Fruit fly (Drosophila melanogaster) Kc167 (cell line): ENCODE results near the gene mRpS26.

Experiments used
- Myc ChIP-seq: fragments of >200 bp; optimal IDR thresholded peaks from 2 replicates; lab custom pipeline; 2017; ENCODE audit warnings: missing external identifiers
- Sin3A ChIP-seq: fragments of >200 bp; optimal IDR thresholded peaks from 2 replicates; lab custom pipeline; 2018; ENCODE audit warnings: missing external identifiers
- h ChIP-seq: fragments of >200 bp; optimal IDR thresholded peaks from 3 replicates; lab custom pipeline; 2018; ENCODE audit warnings: missing external identifiers
- insv ChIP-seq: fragments of >200 bp; optimal IDR thresholded peaks from 3 replicates; lab custom pipeline; 2018; ENCODE audit warnings: missing external identifiers
- psq ChIP-seq: fragments of >200 bp; optimal IDR thresholded peaks from 2 replicates; lab custom pipeline; 2017; ENCODE audit warnings: missing external identifiers
- ttk ChIP-seq: sonication (Bioruptor generic); optimal IDR thresholded peaks from 2 replicates; lab custom pipeline; 2017; ENCODE audit warnings: missing external identifiers

mRpS26 gene

DNA sequence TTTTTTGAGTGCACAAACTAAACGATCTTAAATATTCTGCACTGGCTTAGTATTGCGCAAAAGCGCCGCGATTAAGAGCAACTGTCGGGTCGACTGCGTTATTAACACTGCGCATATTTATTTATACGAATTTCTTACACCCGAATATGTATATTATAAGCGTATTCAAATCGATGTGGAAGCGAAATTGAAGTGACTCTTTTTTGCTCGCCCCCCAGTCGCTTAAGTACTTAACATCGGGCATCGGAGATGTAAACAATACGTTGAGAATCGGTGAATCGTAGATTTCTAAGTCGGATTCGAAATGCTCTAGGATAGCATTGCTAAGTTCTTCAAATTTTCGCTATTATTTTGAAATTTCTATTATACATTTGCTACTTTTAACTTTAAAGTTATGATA lies 26.2 kb downstream of the mRpS26 start, which contains the start of gene Cyp312a1:
Cyp312a1 (minus strand) TSS at position 101 of the 400 bp plus-strand sequence.
- TF ChIP-seq Sin3A (lab: Kevin White, UChicago) (no peak), psq (lab: Kevin White, UChicago) (no peak)

DNA sequence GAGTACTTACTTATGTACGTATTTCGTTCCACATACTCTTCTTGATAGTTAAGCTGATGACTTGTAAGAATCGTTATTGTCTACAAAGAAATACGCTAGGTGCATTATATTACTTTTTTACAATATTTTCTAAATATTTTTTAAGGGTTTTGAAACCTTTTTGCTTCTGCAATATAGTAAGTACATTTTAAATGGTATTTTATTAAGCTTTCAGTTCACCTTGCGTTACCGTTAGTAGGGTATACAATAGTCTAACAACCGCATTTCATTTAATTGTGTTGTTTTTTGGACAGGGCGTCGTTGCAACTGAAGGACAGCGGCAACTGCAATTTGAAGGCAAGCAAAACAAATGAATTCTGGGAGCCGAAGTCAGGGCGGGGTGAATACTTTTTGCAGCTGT lies 30.8 kb downstream of the mRpS26 start:
- TF ChIP-seq Myc (no peak), psq (lab: Kevin White, UChicago) (no peak), insv (no peak), ttk (lab: Kevin White, UChicago) (no peak), Sin3A (lab: Kevin White, UChicago) (no peak), h (lab: Kevin White, UChicago) (no peak)

DNA sequence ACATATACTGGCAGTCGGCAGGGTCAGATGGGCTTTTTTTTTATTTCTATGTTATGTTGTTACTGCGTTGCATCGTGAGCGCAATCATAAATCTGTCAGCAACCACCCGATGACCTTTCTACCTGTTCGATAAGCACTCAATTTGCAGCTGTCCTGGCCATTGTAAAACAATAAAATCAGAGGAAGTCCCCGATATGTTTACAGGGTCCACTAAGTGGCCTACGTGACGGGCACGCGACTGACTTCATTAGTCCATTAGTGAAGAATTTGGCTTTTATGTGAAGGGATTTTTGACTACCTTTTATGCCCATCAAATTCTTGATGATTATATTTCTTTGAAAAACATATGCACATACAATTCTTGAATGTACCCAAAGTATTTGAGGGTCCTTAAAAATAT lies 31.9 kb downstream of the mRpS26 start:
- no peak for TF ChIP-seq ttk (lab: Kevin White, UChicago)
- no peak for TF ChIP-seq insv
- TF ChIP-seq Sin3A (lab: Kevin White, UChicago): no peak
- TF ChIP-seq h (lab: Kevin White, UChicago): no peak
- TF ChIP-seq Myc: no peak
- TF ChIP-seq psq (lab: Kevin White, UChicago): no peak

DNA sequence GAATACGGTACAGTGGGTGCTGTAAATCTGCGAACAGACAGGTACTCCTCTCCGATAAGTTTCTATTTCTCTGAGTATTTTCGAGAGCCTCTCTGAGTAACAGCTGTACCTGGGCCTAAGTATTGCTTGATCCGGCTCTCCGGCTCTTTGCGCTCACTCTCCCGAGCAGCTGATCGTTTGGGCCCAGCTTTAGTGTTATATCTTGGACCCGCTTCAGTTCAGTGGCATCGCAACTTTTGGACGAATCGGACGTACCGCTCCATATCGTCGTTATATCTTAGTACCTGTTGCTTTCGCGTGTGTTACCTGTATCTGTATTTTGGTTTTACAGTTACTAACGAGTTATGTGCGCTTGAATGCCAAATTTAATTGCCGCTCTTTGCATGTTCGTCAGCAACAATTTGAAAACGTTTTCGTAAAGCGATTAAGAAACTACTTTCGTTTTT lies 32.8 kb downstream of the mRpS26 start, which contains the start of gene geko:
geko (plus strand) TSS at position 219 of the 446 bp plus-strand sequence.
- TF ChIP-seq insv: no peak
- no peak for TF ChIP-seq psq (lab: Kevin White, UChicago)
- TF ChIP-seq ttk (lab: Kevin White, UChicago): no peak
- no peak for TF ChIP-seq Myc
- no peak for TF ChIP-seq h (lab: Kevin White, UChicago)
- no peak for TF ChIP-seq Sin3A (lab: Kevin White, UChicago)

DNA sequence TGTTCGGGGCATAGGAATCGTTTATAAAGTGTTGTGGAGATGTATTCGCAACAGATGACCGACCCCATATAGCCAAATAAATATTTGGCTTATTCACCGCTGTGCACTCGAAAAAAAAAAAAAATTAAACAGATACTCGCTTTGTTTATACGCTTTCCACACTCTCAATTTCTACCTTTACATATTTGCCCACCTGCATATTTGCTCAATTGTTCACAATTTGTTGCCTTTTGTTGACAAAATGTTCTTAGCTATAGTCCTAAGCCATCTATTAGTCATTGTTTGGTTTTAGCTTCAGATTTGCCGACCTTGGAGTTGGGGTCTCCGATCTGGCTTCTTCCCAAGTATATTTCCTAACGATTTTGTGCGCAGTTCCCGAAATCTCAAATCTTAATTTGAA lies 36.6 kb downstream of the mRpS26 start:
- TF ChIP-seq Myc (no peak), ttk (lab: Kevin White, UChicago) (no peak), psq (lab: Kevin White, UChicago) (no peak), h (lab: Kevin White, UChicago) (no peak), Sin3A (lab: Kevin White, UChicago) (no peak), insv (no peak)

DNA sequence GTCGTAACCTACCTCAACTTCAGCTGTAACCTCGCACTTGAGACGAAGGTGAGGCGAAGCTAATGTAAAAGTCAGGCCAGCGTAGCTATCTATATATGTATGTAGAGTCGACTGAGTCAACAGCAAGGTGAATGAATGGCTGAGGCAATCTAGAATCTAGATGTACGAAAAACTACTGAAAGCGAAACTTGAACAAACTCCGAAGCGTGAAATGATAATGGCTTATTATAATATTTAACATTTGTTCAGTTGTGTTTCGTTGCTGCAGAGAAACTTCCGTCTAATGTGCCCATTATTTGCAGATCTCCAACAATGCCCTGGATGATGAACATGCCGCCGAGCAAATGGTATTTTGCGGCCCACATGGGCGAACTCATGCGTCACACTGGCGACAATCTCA lies 38.2 kb downstream of the mRpS26 start:
- TF ChIP-seq insv (no peak), h (lab: Kevin White, UChicago) (no peak), psq (lab: Kevin White, UChicago) (no peak), Myc (no peak), ttk (lab: Kevin White, UChicago) (no peak), Sin3A (lab: Kevin White, UChicago) (no peak)

DNA sequence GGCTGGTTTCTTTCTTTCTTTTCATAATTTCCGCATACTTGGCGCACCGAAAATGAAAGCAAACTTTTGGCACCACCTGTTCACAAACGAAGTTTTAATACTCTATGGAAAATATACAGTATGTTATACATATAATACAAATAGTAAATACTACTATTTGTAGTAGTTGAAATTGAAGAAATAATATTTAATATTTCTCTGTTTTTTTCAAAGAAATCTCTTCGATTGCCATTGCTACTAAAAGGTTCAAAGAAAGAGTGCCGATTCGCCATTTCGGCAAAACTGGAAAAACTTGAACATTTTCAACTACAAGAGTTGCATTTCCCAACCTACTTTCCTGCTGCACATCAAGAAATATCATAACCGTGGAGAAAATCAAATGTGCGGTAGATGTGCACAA lies 40.5 kb downstream of the mRpS26 start:
- TF ChIP-seq Sin3A (lab: Kevin White, UChicago) (no peak), insv (no peak), psq (lab: Kevin White, UChicago) (no peak), ttk (lab: Kevin White, UChicago) (no peak), Myc (no peak), h (lab: Kevin White, UChicago) (no peak)

DNA sequence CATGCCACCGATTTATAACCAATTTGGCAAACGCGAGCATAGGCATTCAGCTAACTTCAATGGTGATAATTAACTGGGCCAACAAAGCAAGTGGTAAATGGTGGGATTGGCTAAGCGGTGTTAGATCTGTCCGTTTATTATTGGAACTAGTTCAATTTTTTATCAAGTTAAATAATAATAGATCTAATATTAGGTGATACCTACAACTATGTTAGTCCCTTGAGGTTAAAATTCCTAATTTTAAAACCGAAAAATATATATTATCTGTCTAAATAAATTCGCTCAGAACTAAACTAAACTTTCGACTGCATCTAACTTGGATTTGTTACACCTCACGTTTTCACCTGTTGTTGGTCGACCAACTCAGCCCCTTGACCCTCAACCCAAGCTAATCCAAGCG lies 41.2 kb downstream of the mRpS26 start:
- TF ChIP-seq Sin3A (lab: Kevin White, UChicago) (no peak), h (lab: Kevin White, UChicago) (no peak), insv (no peak)

DNA sequence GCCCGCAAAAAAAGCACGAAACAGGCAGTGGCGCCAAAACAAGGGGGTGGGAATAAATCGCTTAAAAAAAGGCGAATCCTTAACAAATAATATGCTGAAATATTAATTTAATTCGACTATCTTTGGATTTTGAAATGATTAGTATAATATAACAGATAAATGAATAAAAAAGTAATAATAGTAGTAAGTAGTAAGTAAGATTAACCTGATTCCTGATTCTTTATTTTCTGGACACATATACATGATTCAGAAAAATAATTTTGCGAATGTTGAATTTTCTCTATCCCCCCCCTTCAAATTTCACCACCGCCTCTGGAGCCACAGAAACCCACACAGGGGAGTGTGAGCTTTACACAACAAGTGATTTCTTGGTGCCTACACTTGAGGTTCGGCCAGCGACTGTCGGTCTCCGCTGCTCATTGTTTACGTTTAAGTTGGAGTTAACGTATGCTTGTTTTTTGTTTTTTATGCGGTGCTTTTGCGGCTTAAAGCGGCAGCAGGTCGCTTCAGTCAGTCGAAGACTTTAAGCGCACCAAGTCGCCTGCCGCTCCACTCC lies 42.1 kb downstream of the mRpS26 start, which contains the start of gene CG7330:
CG7330 (plus strand) TSS at position 506 of the 556 bp plus-strand sequence.
- no peak for TF ChIP-seq h (lab: Kevin White, UChicago)
- no peak for TF ChIP-seq insv
- no peak for TF ChIP-seq Sin3A (lab: Kevin White, UChicago)
- TF ChIP-seq ttk (lab: Kevin White, UChicago): no peak
- TF ChIP-seq psq (lab: Kevin White, UChicago): no peak
- TF ChIP-seq Myc: no peak

DNA sequence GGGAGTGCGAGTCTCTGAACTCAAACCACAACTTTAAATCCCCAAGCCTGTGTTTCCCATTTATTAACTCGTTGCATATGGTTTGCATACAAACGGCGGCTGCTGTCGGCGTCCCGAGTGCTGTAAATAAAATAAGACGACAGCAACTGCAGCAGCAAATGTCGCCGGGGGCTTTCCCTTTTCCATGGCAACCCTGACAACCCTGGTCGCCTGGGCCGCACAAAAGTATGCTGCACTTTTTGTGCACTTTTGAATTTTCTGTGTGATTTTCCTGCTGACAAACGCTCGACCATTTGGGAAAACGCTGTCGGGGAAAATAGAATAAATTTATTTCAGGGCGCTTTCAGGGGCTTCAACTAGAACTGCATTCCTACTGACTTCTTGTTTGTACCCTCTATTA lies 47.8 kb downstream of the mRpS26 start:
- TF ChIP-seq insv (no peak), Sin3A (lab: Kevin White, UChicago) (no peak), psq (lab: Kevin White, UChicago) (no peak), h (lab: Kevin White, UChicago) (no peak), Myc (no peak), ttk (lab: Kevin White, UChicago) (no peak)
